Worm (Caenorhabditis elegans) whole organism, L1 larva: ENCODE data around the gene gfrp-1.

Source experiments
- C04F5.9 ChIP-seq: sonication (generic microtip); optimal IDR thresholded peaks from 2 replicates; lab custom pipeline; 2016; ENCODE audit warnings: missing genetic modification characterization, missing compliant biosample characterization
- ceh-8 ChIP-seq: fragments of 200-800 bp; sonication (Bioruptor generic); optimal IDR thresholded peaks from 2 replicates; lab custom pipeline; 2018; ENCODE audit warnings: mild to moderate bottlenecking, missing genetic modification characterization, moderate library complexity, missing compliant biosample characterization
- ceh-82 ChIP-seq, 3 experiments: fragments of 150-350 bp in 1 of 3; sonication (generic microtip) in 2 of 3; optimal IDR thresholded peaks; 2 replicates each; lab custom pipeline; 2014 to 2017; ENCODE audit warnings: missing biosample characterization in 3 of 3, missing genetic modification characterization in 3 of 3
- dsc-1 ChIP-seq: sonication (generic microtip); optimal IDR thresholded peaks from 2 replicates; lab custom pipeline; 2016; ENCODE audit warnings: mild to moderate bottlenecking, missing genetic modification characterization, missing compliant biosample characterization
- efl-1 ChIP-seq, 4 experiments: fragments of 150-350 bp; optimal IDR thresholded peaks in 3 of 4; peaks in 1 of 4; 1 replicate in 1 of 4; 2 replicates in 3 of 4; lab custom pipeline; 2014; ENCODE audit warnings: missing biosample characterization in 2 of 4, missing genetic modification characterization in 2 of 4, missing genetic modification reagents in 2 of 4
- elt-3 ChIP-seq, 6 experiments: fragments of 150-350 bp in 1 of 6; sonication (generic microtip); optimal IDR thresholded peaks; 2 replicates each; lab custom pipeline; 2017 to 2018; ENCODE audit warnings: missing biosample characterization in 6 of 6, missing genetic modification characterization in 6 of 6, inconsistent platforms in 1 of 6
- ets-5 ChIP-seq: fragments of 200-800 bp; sonication (Bioruptor generic); IDR thresholded peaks from 2 replicates; pipeline ENCODE4 v1.3.6; 2022; ENCODE audit warnings: missing genetic modification characterization, missing compliant biosample characterization
- fkh-8 ChIP-seq: sonication (generic microtip); optimal IDR thresholded peaks from 2 replicates; lab custom pipeline; 2016; ENCODE audit warnings: mild to moderate bottlenecking, missing genetic modification characterization, missing compliant biosample characterization
- fos-1 ChIP-seq: fragments of 150-350 bp; optimal IDR thresholded peaks from 2 replicates; lab custom pipeline; 2014; ENCODE audit warnings: missing biosample characterization, missing genetic modification characterization
- grh-1 ChIP-seq: fragments of 200-800 bp; sonication (Bioruptor generic); IDR thresholded peaks from 2 replicates; pipeline ENCODE4 v1.3.6; 2022; ENCODE audit warnings: missing genetic modification reagents, missing genetic modification characterization, missing compliant biosample characterization
- hlh-17 ChIP-seq: fragments of 200-800 bp; sonication (Bioruptor generic); optimal IDR thresholded peaks from 2 replicates; lab custom pipeline; 2018; ENCODE audit warnings: missing genetic modification characterization, mild to moderate bottlenecking, missing compliant biosample characterization, moderate library complexity, borderline replicate concordance
- hpl-2 ChIP-seq: fragments of 150-350 bp; optimal IDR thresholded peaks from 2 replicates; lab custom pipeline; 2014; ENCODE audit warnings: missing biosample characterization, missing genetic modification reagents, missing genetic modification characterization
- irx-1 ChIP-seq: sonication (generic microtip); optimal IDR thresholded peaks from 2 replicates; lab custom pipeline; 2016; ENCODE audit warnings: missing genetic modification characterization, missing compliant biosample characterization
- isw-1 ChIP-seq: fragments of 200-800 bp; sonication (Bioruptor generic); IDR thresholded peaks from 2 replicates; pipeline ENCODE4 v1.3.6; 2022; ENCODE audit warnings: missing genetic modification characterization, missing compliant biosample characterization
- lin-13 ChIP-seq: fragments of 150-350 bp; optimal IDR thresholded peaks from 2 replicates; lab custom pipeline; 2014; ENCODE audit warnings: missing biosample characterization, missing genetic modification reagents, missing genetic modification characterization
- lin-14 ChIP-seq: fragments of 200-800 bp; sonication (Bioruptor generic); optimal IDR thresholded peaks from 2 replicates; lab custom pipeline; 2018; ENCODE audit warnings: mild to moderate bottlenecking, missing genetic modification characterization, moderate library complexity, missing compliant biosample characterization
- lin-15B ChIP-seq: fragments of 150-350 bp; sonication (generic microtip); optimal IDR thresholded peaks from 3 replicates; lab custom pipeline; 2014; ENCODE audit warnings: missing biosample characterization, missing genetic modification characterization
- lin-35 ChIP-seq, 2 experiments: fragments of 150-350 bp; optimal IDR thresholded peaks; 2 replicates each; lab custom pipeline; 2014; ENCODE audit warnings: missing biosample characterization in 2 of 2, missing genetic modification characterization in 2 of 2, missing genetic modification reagents in 2 of 2
- lsy-2 ChIP-seq, 2 experiments: fragments of 150-350 bp; optimal IDR thresholded peaks; 2 replicates each; lab custom pipeline; 2014; ENCODE audit warnings: missing biosample characterization in 2 of 2, missing genetic modification characterization in 2 of 2
- mab-9 ChIP-seq: fragments of 200-800 bp; sonication (Bioruptor generic); IDR thresholded peaks from 2 replicates; pipeline ENCODE4 v1.3.6; 2022; ENCODE audit warnings: missing genetic modification reagents, missing genetic modification characterization, missing compliant biosample characterization
- mef-2 ChIP-seq: fragments of 150-350 bp; optimal IDR thresholded peaks from 2 replicates; lab custom pipeline; 2014; ENCODE audit warnings: missing biosample characterization, missing genetic modification characterization
- mep-1 ChIP-seq: fragments of 150-350 bp; optimal IDR thresholded peaks from 2 replicates; lab custom pipeline; 2014; ENCODE audit warnings: missing biosample characterization, missing genetic modification characterization
- nhr-47 ChIP-seq: sonication (generic microtip); optimal IDR thresholded peaks from 2 replicates; lab custom pipeline; 2016; ENCODE audit warnings: mild to moderate bottlenecking, missing genetic modification characterization, moderate library complexity, missing compliant biosample characterization
- nhr-71 ChIP-seq: sonication (generic microtip); optimal IDR thresholded peaks from 2 replicates; lab custom pipeline; 2016; ENCODE audit warnings: mild to moderate bottlenecking, missing genetic modification characterization, moderate library complexity, missing compliant biosample characterization
- pag-3 ChIP-seq: sonication (generic microtip); optimal IDR thresholded peaks from 2 replicates; lab custom pipeline; 2017; ENCODE audit warnings: missing genetic modification characterization, mild to moderate bottlenecking, missing compliant biosample characterization, antibody characterized with exemption, borderline replicate concordance; ENCODE audit not compliant: insufficient read depth
- pax-3 ChIP-seq: fragments of 200-800 bp; sonication (Bioruptor generic); optimal IDR thresholded peaks from 2 replicates; lab custom pipeline; 2018; ENCODE audit warnings: mild to moderate bottlenecking, missing genetic modification characterization, moderate library complexity, missing compliant biosample characterization
- sox-4 ChIP-seq: sonication (generic microtip); optimal IDR thresholded peaks from 2 replicates; lab custom pipeline; 2016; ENCODE audit warnings: missing genetic modification characterization, missing compliant biosample characterization
- sptf-1 ChIP-seq: fragments of 150-350 bp; optimal IDR thresholded peaks from 2 replicates; lab custom pipeline; 2014; ENCODE audit warnings: missing biosample characterization, missing genetic modification characterization
- tlp-1 ChIP-seq: fragments of 150-350 bp; optimal IDR thresholded peaks from 2 replicates; lab custom pipeline; 2014; ENCODE audit warnings: missing biosample characterization, missing genetic modification characterization
- zip-4 ChIP-seq: fragments of 200-800 bp; sonication (Bioruptor generic); optimal IDR thresholded peaks from 2 replicates; lab custom pipeline; 2018; ENCODE audit warnings: mild to moderate bottlenecking, missing genetic modification characterization, moderate library complexity, missing compliant biosample characterization
- ztf-11 ChIP-seq, 2 experiments: sonication (generic microtip); optimal IDR thresholded peaks; 2 replicates each; lab custom pipeline; 2016 to 2017; ENCODE audit warnings: missing genetic modification characterization in 2 of 2, missing biosample characterization in 1 of 2, missing compliant biosample characterization in 1 of 2

Gene gfrp-1

DNA sequence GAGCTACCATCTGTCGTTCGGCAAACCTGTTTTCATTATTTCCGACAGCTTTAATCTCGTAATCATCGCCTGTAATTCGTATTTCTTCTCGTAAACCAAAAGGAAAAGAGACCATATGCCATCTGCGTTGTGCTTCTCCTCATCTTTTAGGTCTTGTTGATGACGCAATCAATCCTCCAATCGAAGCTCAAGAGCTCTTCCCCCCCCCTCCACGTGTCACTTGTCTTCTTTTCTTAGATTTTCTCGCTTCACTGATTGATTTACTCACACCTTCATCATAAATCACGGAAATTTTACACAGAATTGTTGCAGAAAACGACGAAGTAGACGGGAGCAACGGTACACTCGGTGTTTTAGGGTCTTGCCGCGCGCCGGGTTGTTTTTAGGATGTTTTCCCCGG, 24.7 kb upstream of the gfrp-1 start, which contains the start of gene tcl-2:
tcl-2 (plus strand) TSS at position 388 of the 400 bp plus-strand sequence.
- no peak for TF ChIP-seq mef-2 (tag; lab: Kevin White, UChicago)

- TF ChIP-seq zip-4 (GFP tag; lab: Kevin White, UChicago) (no peak), sptf-1 (tag; lab: Kevin White, UChicago) (no peak), irx-1 (tag; lab: Kevin White, UChicago) (no peak), ztf-11 (tag; optimal IDR thresholded peaks at IDR 0.05; lab: Kevin White, UChicago) (no peak), mab-9 (GFP tag; lab: Robert Waterston, UW) (no peak), efl-1 (optimal IDR thresholded peaks at IDR 0.05; lab: Kevin White, UChicago) (no peak), efl-1 (GFP tag; optimal IDR thresholded peaks at IDR 0.05 in 1 of 2; lab: Kevin White, UChicago) (peak in 1 of 2 experiments; percentile 90), tlp-1 (tag; lab: Kevin White, UChicago) (no peak)
Measured at ce11 chrIV:179700-180099, 23.7 kb upstream of the gfrp-1 start.

ce11 chrIV:183519-183918, 19.9 kb upstream of the gfrp-1 start:
- TF ChIP-seq mef-2 (tag; lab: Kevin White, UChicago) (no peak), zip-4 (GFP tag; lab: Kevin White, UChicago) (no peak), grh-1 (GFP tag; lab: Robert Waterston, UW) (no peak)

DNA sequence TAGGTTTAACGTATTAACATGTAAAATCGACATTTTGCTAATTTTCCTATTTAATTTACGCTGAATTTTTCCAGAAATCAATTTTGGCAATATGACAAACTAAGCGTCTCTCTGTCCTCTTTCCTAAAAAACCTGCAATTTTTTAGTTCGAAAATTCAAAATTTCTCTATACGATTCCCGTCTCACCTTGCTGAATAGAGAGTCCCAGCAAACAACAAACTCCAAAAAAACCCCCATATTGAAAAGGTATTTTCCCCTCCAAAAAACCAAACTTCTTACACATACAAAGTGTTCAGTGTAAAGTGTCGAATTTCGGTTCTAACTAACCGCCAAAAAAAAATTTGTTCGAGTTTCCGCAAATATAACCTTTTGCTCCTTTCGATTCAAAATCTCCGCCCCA, 19.2 kb upstream of the gfrp-1 start, which contains the start of gene pnc-1:
pnc-1 (plus strand) TSS at position 301 of the 400 bp plus-strand sequence.
- TF ChIP-seq lin-13 (GFP tag; lab: Kevin White, UChicago): no peak
- no peak for TF ChIP-seq C04F5.9 (tag; lab: Kevin White, UChicago)
- no peak for TF ChIP-seq pax-3 (tag; lab: Kevin White, UChicago)
- no peak for TF ChIP-seq fos-1 (tag; lab: Kevin White, UChicago)
- no peak for TF ChIP-seq lin-35 (GFP tag; optimal IDR thresholded peaks at IDR 0.05; lab: Kevin White, UChicago)
- TF ChIP-seq nhr-71 (tag; lab: Kevin White, UChicago): no peak
- TF ChIP-seq dsc-1 (tag; lab: Kevin White, UChicago): no peak
- TF ChIP-seq elt-3 (tag; optimal IDR thresholded peaks at IDR 0.05; lab: Kevin White, UChicago): no peak
- no peak for TF ChIP-seq hpl-2 (GFP tag; lab: Kevin White, UChicago)
- no peak for TF ChIP-seq lin-14 (GFP tag; lab: Kevin White, UChicago)
- no peak for TF ChIP-seq pag-3 (tag; lab: Kevin White, UChicago)
- no peak for TF ChIP-seq lin-15B (tag; lab: Kevin White, UChicago)
- no peak for TF ChIP-seq zip-4 (GFP tag; lab: Kevin White, UChicago)
- TF ChIP-seq hlh-17 (GFP tag; lab: Kevin White, UChicago): no peak
- TF ChIP-seq ceh-8: no peak
- no peak for TF ChIP-seq efl-1 (optimal IDR thresholded peaks at IDR 0.05; lab: Kevin White, UChicago)
- no peak for TF ChIP-seq efl-1 (GFP tag; optimal IDR thresholded peaks at IDR 0.05 in 1 of 2; lab: Kevin White, UChicago)
- no peak for TF ChIP-seq mep-1
- no peak for TF ChIP-seq sox-4

ce11 chrIV:186110-186509, 17.3 kb upstream of the gfrp-1 start:
- TF ChIP-seq nhr-47 (tag; lab: Kevin White, UChicago) (peak; percentile 2), lsy-2 (tag; optimal IDR thresholded peaks at IDR 0.05; lab: Kevin White, UChicago) (peak in 1 of 2 experiments; percentile 14), fkh-8 (tag; lab: Kevin White, UChicago) (peak; percentile 72), mep-1 (peak; percentile 38), ets-5 (no peak), isw-1 (GFP tag; lab: Robert Waterston, UW) (no peak), ceh-82 (tag; optimal IDR thresholded peaks at IDR 0.05; lab: Kevin White, UChicago) (peak in 1 of 3 experiments; percentile 23), nhr-71 (tag; lab: Kevin White, UChicago) (peak; percentile 46), lin-14 (GFP tag; lab: Kevin White, UChicago) (peak; percentile 49)
